Fruit fly (Drosophila melanogaster): ENCODE results near the gene side-VII.
A peak's percentile ranks its signal among the peaks of the same experiment; 100 is the strongest.

dm6 chr3R:9770127-9770526 lies 30.3 kb upstream of the side-VII start:
- TF ChIP-seq CG14655 (GFP tag; optimal IDR thresholded peaks at IDR 0.05): no peak
- no peak for TF ChIP-seq CG15710 (tag; optimal IDR thresholded peaks at IDR 0.05)
- no peak for TF ChIP-seq rn (GFP tag; IDR thresholded peaks at IDR 0.05)
- no peak for TF ChIP-seq Ets98B (GFP tag; IDR thresholded peaks at IDR 0.05)
- TF ChIP-seq Pif1B (GFP tag; optimal IDR thresholded peaks at IDR 0.05): no peak
- TF ChIP-seq CG17806 (tag; optimal IDR thresholded peaks at IDR 0.05): no peak
- TF ChIP-seq CG4496 (GFP tag; IDR thresholded peaks at IDR 0.05): no peak
- TF ChIP-seq D1 (tag; optimal IDR thresholded peaks at IDR 0.05): no peak
- no peak for TF ChIP-seq EcR (GFP tag; optimal IDR thresholded peaks at IDR 0.05)
- TF ChIP-seq fd96Ca (GFP tag; IDR thresholded peaks at IDR 0.05): no peak
- no peak for TF ChIP-seq CG34367 (tag; optimal IDR thresholded peaks at IDR 0.05)
- no peak for TF ChIP-seq Pif1A (GFP tag; optimal IDR thresholded peaks at IDR 0.05)
- peak; percentile 46; the same call in 1 of the 2 replicates for TF ChIP-seq CG32121 (GFP tag; IDR thresholded peaks at IDR 0.05)

Measured in whole organism, pupa.